Worm (Caenorhabditis elegans) whole organism, young adult: ENCODE results near the gene lmtr-3.

Experiments used
- B0336.3 ChIP-seq: fragments of 200-800 bp; sonication (Bioruptor generic); IDR thresholded peaks from 2 replicates; pipeline ENCODE4 v1.3.6; 2022; ENCODE audit warnings: missing genetic modification characterization, missing compliant biosample characterization
- D2030.7 ChIP-seq: fragments of 200-800 bp; sonication (Bioruptor generic); IDR thresholded peaks from 2 replicates; pipeline ENCODE4 v1.3.6; 2022; ENCODE audit warnings: missing genetic modification reagents, missing genetic modification characterization, missing compliant biosample characterization
- F23B12.7 ChIP-seq: sonication (generic microtip); optimal IDR thresholded peaks from 2 replicates; lab custom pipeline; 2017; ENCODE audit warnings: missing genetic modification characterization, mild to moderate bottlenecking, missing compliant biosample characterization, antibody characterized with exemption, moderate library complexity; ENCODE audit not compliant: insufficient read depth
- Y53G8AR.9 ChIP-seq: fragments of 200-800 bp; sonication (Bioruptor generic); conservative IDR thresholded peaks from 2 replicates; pipeline ENCODE4 v1.3.6; 2022; ENCODE audit warnings: missing genetic modification reagents, missing genetic modification characterization, missing compliant biosample characterization
- Y79H2A.3 ChIP-seq: fragments of 200-800 bp; sonication (Bioruptor generic); conservative IDR thresholded peaks from 2 replicates; pipeline ENCODE4 v1.3.6; 2022; ENCODE audit warnings: missing genetic modification reagents, missing genetic modification characterization, missing compliant biosample characterization
- ZK185.1 ChIP-seq: sonication (generic microtip); optimal IDR thresholded peaks from 2 replicates; lab custom pipeline; 2016; ENCODE audit warnings: mild to moderate bottlenecking, missing genetic modification characterization, missing compliant biosample characterization; ENCODE audit not compliant: poor library complexity, severe bottlenecking
- akir-1 ChIP-seq: fragments of 200-800 bp; sonication (Bioruptor generic); optimal IDR thresholded peaks from 2 replicates; lab custom pipeline; 2018; ENCODE audit warnings: mild to moderate bottlenecking, missing genetic modification characterization, moderate library complexity, missing compliant biosample characterization
- atf-7 ChIP-seq: sonication (generic microtip); optimal IDR thresholded peaks from 2 replicates; lab custom pipeline; 2017; ENCODE audit warnings: mild to moderate bottlenecking, missing genetic modification characterization, missing compliant biosample characterization
- ceh-27 ChIP-seq: fragments of 200-800 bp; sonication (Bioruptor generic); optimal IDR thresholded peaks from 2 replicates; lab custom pipeline; 2018; ENCODE audit warnings: mild to moderate bottlenecking, missing genetic modification characterization, moderate library complexity, missing compliant biosample characterization
- die-1 ChIP-seq: sonication (generic microtip); optimal IDR thresholded peaks from 2 replicates; lab custom pipeline; 2016; ENCODE audit warnings: missing genotype, mild to moderate bottlenecking, missing genetic modification characterization, missing compliant biosample characterization
- efl-1 ChIP-seq: fragments of 150-350 bp; optimal IDR thresholded peaks from 2 replicates; lab custom pipeline; 2014; ENCODE audit warnings: missing biosample characterization, missing genetic modification reagents, missing genetic modification characterization
- egrh-3 ChIP-seq: fragments of 200-800 bp; sonication (Bioruptor generic); IDR thresholded peaks from 2 replicates; pipeline ENCODE4 v1.3.6; 2022; ENCODE audit warnings: missing genetic modification reagents, missing genetic modification characterization, missing compliant biosample characterization
- lin-54 ChIP-seq: fragments of 200-800 bp; sonication (Bioruptor generic); optimal IDR thresholded peaks from 2 replicates; lab custom pipeline; 2018; ENCODE audit warnings: mild to moderate bottlenecking, missing genetic modification characterization, missing compliant biosample characterization
- madf-3 ChIP-seq: fragments of 200-800 bp; sonication (Bioruptor generic); IDR thresholded peaks from 2 replicates; pipeline ENCODE4 v1.3.6; 2022; ENCODE audit warnings: missing genetic modification reagents, missing genetic modification characterization, missing compliant biosample characterization
- nhr-80 ChIP-seq: sonication (generic microtip); optimal IDR thresholded peaks from 2 replicates; lab custom pipeline; 2016; ENCODE audit warnings: missing genetic modification characterization, missing compliant biosample characterization
- rcor-1 ChIP-seq: fragments of 200-800 bp; sonication (Bioruptor generic); IDR thresholded peaks from 2 replicates; pipeline ENCODE4 v1.3.6; 2022; ENCODE audit warnings: missing genetic modification reagents, missing genetic modification characterization, missing compliant biosample characterization
- repo-1 ChIP-seq: sonication (generic microtip); optimal IDR thresholded peaks from 2 replicates; lab custom pipeline; 2017; ENCODE audit warnings: mild to moderate bottlenecking, missing genetic modification characterization, missing compliant biosample characterization
- rpc-1 ChIP-seq, 2 experiments: fragments of 150-350 bp in 1 of 2; sonication (generic microtip) in 1 of 2; optimal IDR thresholded peaks; 2 replicates each; lab custom pipeline; 2014 to 2018; ENCODE audit warnings: missing biosample characterization in 1 of 2, missing genetic modification characterization in 1 of 2, missing genetic modification reagents in 1 of 2, missing genotype in 1 of 2
- somi-1 ChIP-seq: fragments of 200-800 bp; sonication (Bioruptor generic); optimal IDR thresholded peaks from 2 replicates; lab custom pipeline; 2018; ENCODE audit warnings: mild to moderate bottlenecking, missing genetic modification characterization, missing compliant biosample characterization
- tbp1 ChIP-seq: fragments of 200-800 bp; sonication (Bioruptor generic); optimal IDR thresholded peaks from 2 replicates; lab custom pipeline; 2018; ENCODE audit warnings: mild to moderate bottlenecking, missing genetic modification characterization, missing compliant biosample characterization
- ztf-25 ChIP-seq: fragments of 200-800 bp; sonication (Bioruptor generic); IDR thresholded peaks from 2 replicates; pipeline ENCODE4 v1.3.6; 2022; ENCODE audit warnings: missing genetic modification reagents, missing genetic modification characterization, missing compliant biosample characterization

Gene lmtr-3

DNA sequence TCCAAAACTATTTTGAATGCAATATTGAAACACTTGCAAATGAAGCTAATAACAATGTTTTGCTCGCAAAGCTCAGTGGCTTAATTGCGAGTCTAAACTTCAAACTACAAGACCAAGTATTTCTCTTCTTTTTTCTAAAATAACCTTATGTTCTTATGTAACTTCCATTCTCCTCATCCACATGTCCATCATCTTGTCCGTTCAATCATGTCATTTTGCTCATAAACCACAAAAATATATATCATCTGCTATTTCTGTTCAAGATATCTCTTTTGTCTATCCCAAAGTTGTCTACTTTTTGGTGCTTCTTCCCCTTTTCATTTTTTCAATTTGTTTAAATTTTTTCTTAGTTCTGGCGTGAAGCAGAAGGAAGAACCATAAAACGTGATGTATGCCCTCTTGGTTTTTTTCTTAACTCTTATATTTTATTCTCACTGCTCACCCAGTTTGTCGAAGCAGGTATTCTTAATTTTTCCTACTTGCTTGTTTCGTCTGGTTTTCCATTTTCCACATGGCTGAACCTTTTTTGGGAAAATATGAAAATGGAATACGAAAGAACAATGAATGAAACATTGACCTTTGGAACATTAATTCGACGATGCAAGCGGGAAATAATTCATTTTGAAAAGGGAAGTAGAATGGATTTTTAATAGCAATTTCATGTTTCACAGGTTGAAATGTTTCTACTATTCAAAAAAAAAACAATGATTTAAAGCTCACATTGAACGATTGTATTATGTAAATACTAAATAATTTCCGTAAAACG, 46.8 kb downstream of the lmtr-3 start:
- no peak for TF ChIP-seq ceh-27 (GFP tag; lab: Kevin White, UChicago)
- no peak for TF ChIP-seq nhr-80 (tag; lab: Kevin White, UChicago)
- no peak for TF ChIP-seq madf-3 (GFP tag; lab: Robert Waterston, UW)

- TF ChIP-seq B0336.3 (GFP tag; lab: Robert Waterston, UW) (no peak), rcor-1 (GFP tag; lab: Robert Waterston, UW) (no peak), Y79H2A.3 (GFP tag; lab: Robert Waterston, UW) (no peak), atf-7 (tag; lab: Kevin White, UChicago) (no peak), ZK185.1 (tag; lab: Kevin White, UChicago) (no peak), F23B12.7 (tag; lab: Kevin White, UChicago) (no peak), egrh-3 (no peak), ztf-25 (no peak), lin-54 (GFP tag; lab: Kevin White, UChicago) (no peak), rpc-1 (optimal IDR thresholded peaks at IDR 0.05; lab: Kevin White, UChicago) (no peak), rpc-1 (tag; optimal IDR thresholded peaks at IDR 0.05; lab: Kevin White, UChicago) (no peak), die-1 (tag; lab: Kevin White, UChicago) (no peak), repo-1 (tag; lab: Kevin White, UChicago) (no peak), efl-1 (GFP tag; lab: Kevin White, UChicago) (no peak), akir-1 (GFP tag; lab: Kevin White, UChicago) (no peak), Y53G8AR.9 (GFP tag; lab: Robert Waterston, UW) (no peak), somi-1 (GFP tag; lab: Kevin White, UChicago) (no peak), tbp1 (GFP tag; lab: Kevin White, UChicago) (no peak)
These were observed 47.9 kb downstream of the lmtr-3 start, which contains the start of gene T19C4.5 for ce11 chrV:11171906-11172305. TSS of gene T19C4.5 (plus strand) at chrV:11172213.

DNA sequence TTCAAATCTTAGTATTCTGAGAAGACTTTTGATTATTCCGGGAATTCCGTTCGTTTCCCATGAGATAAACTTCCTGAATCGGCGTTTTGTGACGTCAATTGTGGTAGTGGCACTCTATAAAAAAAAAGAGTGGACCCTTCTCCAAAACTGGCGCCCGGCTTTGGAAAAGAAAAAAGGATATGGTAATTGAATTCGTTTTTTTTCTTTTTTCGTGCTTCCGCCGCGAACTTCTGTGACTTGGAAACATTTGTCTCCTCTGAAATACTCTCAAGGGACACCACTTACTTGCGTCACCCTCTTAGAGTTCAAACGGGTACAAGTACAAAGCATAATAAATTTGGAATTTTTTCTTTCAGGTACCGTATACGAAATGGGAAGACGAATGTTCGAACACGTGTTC, 48.7 kb downstream of the lmtr-3 start:
- TF ChIP-seq D2030.7 (GFP tag; lab: Robert Waterston, UW): no peak
